Fruit fly (Drosophila melanogaster) whole organism, embryonic: ENCODE data around the gene Gycalpha99B.
A peak's percentile ranks its signal among the peaks of the same experiment; 100 is the strongest.

Experiments
- BEAF-32 ChIP-seq: fragments of 200-800 bp; sonication (Bioruptor generic); optimal IDR thresholded peaks from 3 replicates; lab custom pipeline; 2017; ENCODE audit warnings: missing biosample characterization, missing genetic modification characterization, mild to moderate bottlenecking, moderate library complexity, missing genetic modification reagents
- CG10543 ChIP-seq: fragments of 200-800 bp; sonication (Bioruptor generic); optimal IDR thresholded peaks from 3 replicates; lab custom pipeline; 2017; ENCODE audit warnings: missing biosample characterization, mild to moderate bottlenecking, missing genetic modification characterization, moderate library complexity
- CG14710 ChIP-seq: fragments of 200-800 bp; sonication (Bioruptor generic); optimal IDR thresholded peaks from 3 replicates; lab custom pipeline; 2019; ENCODE audit warnings: missing biosample characterization, mild to moderate bottlenecking, missing genetic modification characterization, moderate library complexity
- CG16813 ChIP-seq: fragments of 200-800 bp; sonication (Bioruptor generic); IDR thresholded peaks from 3 replicates; pipeline ENCODE4 v1.3.6; 2022; ENCODE audit warnings: missing biosample characterization, missing genetic modification characterization; ENCODE audit not compliant: partially characterized antibody
- CG17186 ChIP-seq: fragments of 200-800 bp; sonication (Bioruptor generic); optimal IDR thresholded peaks from 3 replicates; lab custom pipeline; 2017; ENCODE audit warnings: missing biosample characterization, missing genetic modification reagents, missing genetic modification characterization
- CG17802 ChIP-seq: fragments of 200-800 bp; sonication (Bioruptor generic); optimal IDR thresholded peaks from 2 replicates; lab custom pipeline; 2018; ENCODE audit warnings: missing biosample characterization, mild to moderate bottlenecking, missing genetic modification characterization, moderate library complexity
- CG17912 ChIP-seq: fragments of 200-800 bp; sonication (Bioruptor generic); optimal IDR thresholded peaks from 2 replicates; lab custom pipeline; 2018; ENCODE audit warnings: missing biosample characterization, mild to moderate bottlenecking, missing genetic modification characterization
- CG18011 ChIP-seq: fragments of 200-800 bp; sonication (Bioruptor generic); optimal IDR thresholded peaks from 2 replicates; lab custom pipeline; 2017; ENCODE audit warnings: missing biosample characterization, missing genetic modification characterization, mild to moderate bottlenecking, moderate library complexity, missing genotype
- CG18599 ChIP-seq: fragments of 200-800 bp; sonication (Bioruptor generic); optimal IDR thresholded peaks from 3 replicates; lab custom pipeline; 2017; ENCODE audit warnings: missing biosample characterization, missing genetic modification characterization, mild to moderate bottlenecking, moderate library complexity, missing genetic modification reagents
- CG30403 ChIP-seq: fragments of 200-800 bp; sonication (Bioruptor generic); optimal IDR thresholded peaks from 3 replicates; lab custom pipeline; 2016; ENCODE audit warnings: missing biosample characterization, missing genetic modification characterization
- CG34224 ChIP-seq: fragments of 200-800 bp; sonication (Bioruptor generic); IDR thresholded peaks from 3 replicates; pipeline ENCODE4 v1.3.6; 2022; ENCODE audit warnings: missing biosample characterization, missing genetic modification characterization; ENCODE audit not compliant: partially characterized antibody
- CG34422 ChIP-seq: fragments of 200-800 bp; sonication (Bioruptor generic); IDR thresholded peaks from 3 replicates; pipeline ENCODE4 v1.3.6; 2022; ENCODE audit warnings: missing biosample characterization, missing genetic modification characterization
- CG4617 ChIP-seq: fragments of 200-800 bp; sonication (Bioruptor generic); optimal IDR thresholded peaks from 3 replicates; lab custom pipeline; 2016; ENCODE audit warnings: missing biosample characterization, missing genetic modification characterization, borderline replicate concordance
- CG6272 ChIP-seq: fragments of 200-800 bp; sonication (Bioruptor generic); IDR thresholded peaks from 2 replicates; pipeline ENCODE4 v1.3.6; 2022; ENCODE audit warnings: missing biosample characterization, missing genetic modification characterization
- CG7963 ChIP-seq: fragments of 200-800 bp; sonication (Bioruptor generic); IDR thresholded peaks from 3 replicates; pipeline ENCODE4 v1.3.6; 2022; ENCODE audit warnings: missing biosample characterization, missing genetic modification characterization; ENCODE audit not compliant: partially characterized antibody
- CG9609 ChIP-seq: fragments of 200-800 bp; sonication (Bioruptor generic); optimal IDR thresholded peaks from 3 replicates; lab custom pipeline; 2016; ENCODE audit warnings: missing biosample characterization, missing genetic modification characterization
- CG9797 ChIP-seq: fragments of 200-800 bp; sonication (Bioruptor generic); optimal IDR thresholded peaks from 3 replicates; lab custom pipeline; 2018; ENCODE audit warnings: missing biosample characterization, mild to moderate bottlenecking, missing genetic modification characterization
- CoRest ChIP-seq: fragments of 200-800 bp; sonication (Bioruptor generic); optimal IDR thresholded peaks from 3 replicates; lab custom pipeline; 2018; ENCODE audit warnings: missing biosample characterization, mild to moderate bottlenecking, missing genetic modification characterization, moderate library complexity
- Doc3 ChIP-seq: fragments of 200-800 bp; sonication (Bioruptor generic); IDR thresholded peaks from 3 replicates; pipeline ENCODE4 v1.3.6; 2022; ENCODE audit warnings: missing biosample characterization, missing genetic modification characterization; ENCODE audit not compliant: partially characterized antibody
- Dref ChIP-seq: fragments of 200-800 bp; sonication (Bioruptor generic); IDR thresholded peaks from 2 replicates; pipeline ENCODE4 v1.3.6; 2022; ENCODE audit warnings: missing biosample characterization, missing genetic modification characterization
- Ets97D ChIP-seq: fragments of 200-800 bp; sonication (Bioruptor generic); optimal IDR thresholded peaks from 3 replicates; lab custom pipeline; 2016; ENCODE audit warnings: missing biosample characterization, missing genetic modification characterization
- Lim3 ChIP-seq: fragments of 200-800 bp; sonication (Bioruptor generic); IDR thresholded peaks from 2 replicates; pipeline ENCODE4 v1.3.6; 2022; ENCODE audit warnings: missing biosample characterization, missing genetic modification characterization
- MBD-R2 ChIP-seq: fragments of 200-800 bp; sonication (Bioruptor generic); IDR thresholded peaks from 2 replicates; pipeline ENCODE4 v1.3.6; 2022; ENCODE audit warnings: missing biosample characterization, missing genetic modification characterization
- Med ChIP-seq: fragments of 200-800 bp; sonication (Bioruptor generic); peaks from one replicate; lab custom pipeline; 2016; ENCODE audit warnings: missing biosample characterization, missing genetic modification characterization, mild to moderate bottlenecking, inconsistent platforms, moderate library complexity
- Poxn ChIP-seq: fragments of 200-800 bp; sonication (Bioruptor generic); IDR thresholded peaks from 2 replicates; pipeline ENCODE4 v1.3.6; 2022; ENCODE audit warnings: missing biosample characterization, missing genetic modification characterization
- Sin3A ChIP-seq: fragments of >200 bp; optimal IDR thresholded peaks from 2 replicates; lab custom pipeline; 2018
- Sry-β ChIP-seq: fragments of 200-800 bp; sonication (Bioruptor generic); optimal IDR thresholded peaks from 2 replicates; lab custom pipeline; 2018; ENCODE audit warnings: missing biosample characterization, mild to moderate bottlenecking, missing genetic modification characterization, moderate library complexity
- Sry-δ ChIP-seq: fragments of 200-800 bp; sonication (Bioruptor generic); optimal IDR thresholded peaks from 2 replicates; lab custom pipeline; 2016; ENCODE audit warnings: missing biosample characterization, missing genetic modification characterization
- YL-1 ChIP-seq: fragments of 200-800 bp; sonication (Bioruptor generic); optimal IDR thresholded peaks from 3 replicates; lab custom pipeline; 2017; ENCODE audit warnings: missing biosample characterization, mild to moderate bottlenecking, missing genetic modification characterization
- ato ChIP-seq: fragments of 200-800 bp; sonication (Bioruptor generic); IDR thresholded peaks from 2 replicates; pipeline ENCODE4 v1.3.6; 2022; ENCODE audit warnings: missing biosample characterization, missing genetic modification characterization; ENCODE audit not compliant: partially characterized antibody
- bbx ChIP-seq: fragments of 200-800 bp; sonication (Bioruptor generic); IDR thresholded peaks from 2 replicates; pipeline ENCODE4 v1.3.6; 2022; ENCODE audit warnings: missing biosample characterization, missing genetic modification characterization; ENCODE audit not compliant: partially characterized antibody
- caup ChIP-seq: fragments of 200-800 bp; sonication (Bioruptor generic); optimal IDR thresholded peaks from 3 replicates; lab custom pipeline; 2017; ENCODE audit warnings: missing biosample characterization, mild to moderate bottlenecking, missing genetic modification characterization, moderate library complexity; ENCODE audit not compliant: severe bottlenecking
- cg ChIP-seq: fragments of 200-800 bp; sonication (Bioruptor generic); optimal IDR thresholded peaks from 3 replicates; lab custom pipeline; 2019; ENCODE audit warnings: missing biosample characterization, mild to moderate bottlenecking, missing genetic modification characterization, moderate library complexity
- chm ChIP-seq: fragments of 200-800 bp; sonication (Bioruptor generic); IDR thresholded peaks from 2 replicates; pipeline ENCODE4 v1.3.6; 2022; ENCODE audit warnings: missing biosample characterization, missing genetic modification characterization
- hth ChIP-seq: fragments of >200 bp; optimal IDR thresholded peaks from 2 replicates; lab custom pipeline; 2017; ENCODE audit warnings: inconsistent platforms
- jumu ChIP-seq: fragments of 200-800 bp; sonication (Bioruptor generic); optimal IDR thresholded peaks from 3 replicates; lab custom pipeline; 2016; ENCODE audit warnings: missing biosample characterization, missing genetic modification characterization
- odd ChIP-seq: fragments of 200-800 bp; sonication (Bioruptor generic); optimal IDR thresholded peaks from 2 replicates; lab custom pipeline; 2017; ENCODE audit warnings: missing biosample characterization, mild to moderate bottlenecking, missing genetic modification characterization
- onecut ChIP-seq: fragments of 200-800 bp; sonication (Bioruptor generic); IDR thresholded peaks from 2 replicates; pipeline ENCODE4 v1.3.6; 2022; ENCODE audit warnings: missing biosample characterization, missing genetic modification characterization
- pzg ChIP-seq: fragments of 200-800 bp; sonication (Bioruptor generic); optimal IDR thresholded peaks from 3 replicates; lab custom pipeline; 2018; ENCODE audit warnings: missing biosample characterization, mild to moderate bottlenecking, missing genetic modification characterization, moderate library complexity
- sens ChIP-seq: fragments of 200-800 bp; sonication (Bioruptor generic); peaks from one replicate; lab custom pipeline; 2016; ENCODE audit warnings: missing biosample characterization, missing genetic modification characterization
- sens-2 ChIP-seq: fragments of 200-800 bp; sonication (Bioruptor generic); IDR thresholded peaks from 2 replicates; pipeline ENCODE4 v1.3.6; 2022; ENCODE audit warnings: missing biosample characterization, missing genetic modification characterization
- sim ChIP-seq: fragments of 200-800 bp; sonication (Bioruptor generic); IDR thresholded peaks from 2 replicates; pipeline ENCODE4 v1.3.6; 2022; ENCODE audit warnings: missing biosample characterization, missing genetic modification characterization
- stwl ChIP-seq: fragments of 200-800 bp; sonication (Bioruptor generic); optimal IDR thresholded peaks from 3 replicates; lab custom pipeline; 2018; ENCODE audit warnings: missing biosample characterization, mild to moderate bottlenecking, missing genetic modification characterization, moderate library complexity
- tin ChIP-seq: fragments of 200-800 bp; sonication (Bioruptor generic); optimal IDR thresholded peaks from 3 replicates; lab custom pipeline; 2016; ENCODE audit warnings: missing biosample characterization, missing genetic modification characterization
- trh ChIP-seq: fragments of 200-800 bp; sonication (Bioruptor generic); optimal IDR thresholded peaks from 2 replicates; lab custom pipeline; 2016; ENCODE audit warnings: missing biosample characterization, missing genetic modification characterization
- tup ChIP-seq: fragments of 200-800 bp; sonication (Bioruptor generic); optimal IDR thresholded peaks from 2 replicates; lab custom pipeline; 2016; ENCODE audit warnings: missing biosample characterization, mild to moderate bottlenecking, missing genetic modification characterization, moderate library complexity
- zen ChIP-seq: fragments of 200-800 bp; sonication (Bioruptor generic); optimal IDR thresholded peaks from 3 replicates; lab custom pipeline; 2018; ENCODE audit warnings: missing biosample characterization, mild to moderate bottlenecking, missing genetic modification characterization, moderate library complexity

Gene Gycalpha99B

DNA sequence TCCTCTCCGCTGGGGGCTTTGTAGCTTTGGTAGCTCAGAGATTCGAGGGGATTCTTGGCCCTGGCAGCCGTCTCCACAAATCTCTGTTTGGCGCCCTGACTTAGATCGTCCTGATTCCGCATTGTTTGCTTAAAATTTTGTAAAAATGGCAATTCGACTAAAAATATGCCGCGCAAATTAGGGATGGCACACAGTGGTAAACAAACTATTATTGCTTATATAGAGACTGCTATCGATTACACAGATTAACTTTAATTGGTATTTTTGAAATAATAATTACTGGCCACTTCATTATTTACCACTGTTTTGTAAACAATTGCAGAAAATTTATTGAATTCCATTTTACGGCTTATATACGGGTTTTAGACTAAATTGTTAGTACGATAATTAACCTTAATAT lies 42.4 kb downstream of the Gycalpha99B start, which contains the start of the genes Naa40 and CG18731 (continued):
- peak; percentile 36; the same call in 1 of the 3 replicates for TF ChIP-seq CG34422 (GFP tag; lab: Robert Waterston, UW)
- peak; percentile 88 for TF ChIP-seq Sry-δ (GFP tag; lab: Kevin White, UChicago)
- no peak for TF ChIP-seq Sry-β (GFP tag; lab: Kevin White, UChicago)
- TF ChIP-seq CG18011 (GFP tag; lab: Kevin White, UChicago), result no peak
- TF ChIP-seq Sin3A, result peak; percentile 17
- TF ChIP-seq bbx (GFP tag; lab: Robert Waterston, UW), result peak; percentile 71
- no peak for TF ChIP-seq zen
- TF ChIP-seq Med (GFP tag; lab: Kevin White, UChicago), result peak; percentile 61
- no peak for TF ChIP-seq onecut (GFP tag; lab: Robert Waterston, UW)
- TF ChIP-seq ato (GFP tag; lab: Robert Waterston, UW), result no peak
- TF ChIP-seq Lim3 (GFP tag; lab: Robert Waterston, UW), result no peak
- no peak for TF ChIP-seq CG18599 (GFP tag; lab: Kevin White, UChicago)
- no peak for TF ChIP-seq sim (GFP tag; lab: Robert Waterston, UW)
- TF ChIP-seq stwl, result peak; percentile 38
- TF ChIP-seq sens (GFP tag; lab: Kevin White, UChicago), result peak; percentile 60
- peak; percentile 63 for TF ChIP-seq pzg (GFP tag; lab: Kevin White, UChicago)
- TF ChIP-seq chm (GFP tag; lab: Robert Waterston, UW), result no peak
- TF ChIP-seq CG10543 (GFP tag; lab: Kevin White, UChicago), result no peak
- no peak for TF ChIP-seq tin (GFP tag; lab: Kevin White, UChicago)
- no peak for TF ChIP-seq hth (lab: Kevin White, UChicago)
- TF ChIP-seq BEAF-32 (GFP tag; lab: Kevin White, UChicago), result peak; percentile 79
- TF ChIP-seq CG16813, result peak; percentile 63
- TF ChIP-seq YL-1, result peak; percentile 6
- no peak for TF ChIP-seq Ets97D
- TF ChIP-seq jumu, result no peak
- TF ChIP-seq CG34224, result peak; percentile 59
- no peak for TF ChIP-seq CG17912 (GFP tag; lab: Kevin White, UChicago)
- no peak for TF ChIP-seq trh (GFP tag; lab: Kevin White, UChicago)
- TF ChIP-seq tup, result no peak
- peak; percentile 7 for TF ChIP-seq CG14710 (tag; lab: Kevin White, UChicago)
- no peak for TF ChIP-seq CG17186
- no peak for TF ChIP-seq CG9609 (GFP tag; lab: Kevin White, UChicago)
- peak; percentile 38; the same call in 1 of the 2 replicates for TF ChIP-seq CG6272 (GFP tag; lab: Robert Waterston, UW)
- no peak for TF ChIP-seq cg (GFP tag; lab: Kevin White, UChicago)
- TF ChIP-seq CG17802 (tag; lab: Kevin White, UChicago), result no peak
- TF ChIP-seq sens-2 (GFP tag; lab: Robert Waterston, UW), result no peak
- TF ChIP-seq CG4617 (GFP tag; lab: Kevin White, UChicago), result peak; percentile 25
- 0 out of 3 replicates have a peak, but pooled peaks have one; percentile 47 for TF ChIP-seq CG7963 (GFP tag; lab: Robert Waterston, UW)
- TF ChIP-seq Doc3, result peak; percentile 63
- TF ChIP-seq MBD-R2 (GFP tag; lab: Robert Waterston, UW), result peak; percentile 75
- peak; percentile 11 for TF ChIP-seq CoRest
- TF ChIP-seq odd (GFP tag; lab: Kevin White, UChicago), result no peak
- TF ChIP-seq caup (GFP tag; lab: Kevin White, UChicago), result no peak
- peak; percentile 42 for TF ChIP-seq CG9797 (GFP tag; lab: Kevin White, UChicago)
- no peak for TF ChIP-seq CG30403
- TF ChIP-seq Dref, result peak; percentile 71
- no peak for TF ChIP-seq Poxn (GFP tag; lab: Robert Waterston, UW)
